Worm (Caenorhabditis elegans) whole organism, L4 larva: ENCODE results near the gene pqn-76.

Source experiments
- daf-12 ChIP-seq: fragments of 150-350 bp; optimal IDR thresholded peaks from 2 replicates; lab custom pipeline; 2014; ENCODE audit warnings: missing biosample characterization, missing genetic modification reagents, missing genetic modification characterization
- duxl-1 ChIP-seq: sonication (generic microtip); optimal IDR thresholded peaks from 2 replicates; lab custom pipeline; 2016; ENCODE audit warnings: mild to moderate bottlenecking, missing genetic modification characterization, moderate library complexity, missing compliant biosample characterization; ENCODE audit not compliant: poor library complexity
- mdl-1 ChIP-seq, 2 experiments: fragments of 150-350 bp in 1 of 2; sonication (generic microtip) in 1 of 2; optimal IDR thresholded peaks; 2 replicates each; lab custom pipeline; 2014 to 2017; ENCODE audit warnings: missing biosample characterization in 2 of 2, missing genetic modification characterization in 2 of 2
- mep-1 ChIP-seq: fragments of 150-350 bp; sonication (generic microtip); optimal IDR thresholded peaks from 3 replicates; lab custom pipeline; 2014; ENCODE audit warnings: missing biosample characterization, missing genetic modification characterization
- nhr-237 ChIP-seq: sonication (generic microtip); optimal IDR thresholded peaks from 2 replicates; lab custom pipeline; 2017; ENCODE audit warnings: missing biosample characterization, missing genetic modification characterization
- nhr-28 ChIP-seq: fragments of 150-350 bp; optimal IDR thresholded peaks from 2 replicates; lab custom pipeline; 2014; ENCODE audit warnings: missing biosample characterization, missing genetic modification characterization
- nhr-76 ChIP-seq: fragments of 150-350 bp; optimal IDR thresholded peaks from 2 replicates; lab custom pipeline; 2014; ENCODE audit warnings: missing biosample characterization, missing genetic modification characterization
- unc-130 ChIP-seq: sonication (generic microtip); optimal IDR thresholded peaks from 2 replicates; lab custom pipeline; 2016; ENCODE audit warnings: missing genetic modification reagents, missing genetic modification characterization, missing compliant biosample characterization
- unc-39 ChIP-seq: sonication (generic microtip); optimal IDR thresholded peaks from 2 replicates; lab custom pipeline; 2017; ENCODE audit warnings: missing biosample characterization, missing genetic modification characterization
- ztf-7 ChIP-seq: fragments of 150-350 bp; optimal IDR thresholded peaks from 2 replicates; lab custom pipeline; 2014; ENCODE audit warnings: missing biosample characterization, missing genetic modification characterization

DNA sequence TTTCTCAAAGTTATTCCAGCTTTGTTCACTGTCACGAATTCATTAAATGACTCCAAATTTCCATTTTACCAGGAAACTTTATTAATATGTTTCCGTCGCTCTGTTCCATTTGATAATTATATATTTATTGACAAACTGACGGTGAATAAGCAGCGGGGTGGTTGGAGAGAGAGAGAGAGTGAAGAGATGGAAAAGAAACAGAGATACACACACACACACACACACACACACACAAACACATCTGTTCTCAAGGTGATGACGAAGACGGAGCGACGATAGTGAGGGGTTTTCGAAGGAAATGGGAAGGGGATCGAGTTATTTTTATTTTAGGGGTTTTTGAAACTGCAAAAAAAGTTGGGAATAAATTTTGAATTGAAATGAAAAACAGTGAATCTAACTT lies 5.0 kb upstream of the pqn-76 start:
- TF ChIP-seq nhr-28 (tag; lab: Kevin White, UChicago), result no peak
- no peak for TF ChIP-seq daf-12
- peak; percentile 17 for TF ChIP-seq mep-1 (tag; lab: Kevin White, UChicago)
- TF ChIP-seq ztf-7 (tag; lab: Kevin White, UChicago), result no peak
- TF ChIP-seq unc-39, result no peak
- no peak for TF ChIP-seq mdl-1 (tag; optimal IDR thresholded peaks at IDR 0.05; lab: Kevin White, UChicago)
- no peak for TF ChIP-seq unc-130
- no peak for TF ChIP-seq nhr-237 (tag; lab: Kevin White, UChicago)
- no peak for TF ChIP-seq duxl-1 (tag; lab: Kevin White, UChicago)
- TF ChIP-seq nhr-76 (tag; lab: Kevin White, UChicago), result no peak
